Worm (Caenorhabditis elegans): ENCODE measurements around the gene nhr-84.

nhr-84 gene

DNA sequence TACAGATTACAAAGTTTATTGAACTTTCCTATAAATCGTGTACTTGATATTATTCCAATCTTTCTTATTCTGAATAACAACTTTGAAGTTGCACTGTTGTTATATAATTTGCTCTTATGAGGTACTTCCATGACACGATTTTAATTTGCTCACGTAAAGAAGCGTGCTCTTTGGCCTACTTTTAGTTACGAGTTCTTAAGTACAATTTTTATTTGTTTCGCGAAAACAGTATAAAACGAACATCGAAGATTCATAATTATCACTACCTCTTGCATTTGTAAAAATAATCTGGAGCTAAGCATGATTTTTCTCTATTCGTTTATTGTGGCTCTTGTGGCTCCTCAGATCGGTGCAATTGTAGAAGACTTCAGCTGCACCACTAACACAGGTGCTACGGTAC, 34.3 kb upstream of the nhr-84 start, which contains the start of gene F35E8.7:
Gene F35E8.7 (plus strand): TSS at position 301 of the 400 bp plus-strand sequence.
- no peak for TF ChIP-seq lin-39 (tag; optimal IDR thresholded peaks at IDR 0.05)
- no peak for TF ChIP-seq hlh-4 (tag; optimal IDR thresholded peaks at IDR 0.05)
- no peak for TF ChIP-seq nhr-90 (tag; optimal IDR thresholded peaks at IDR 0.05; ENCODE audit: poor library complexity)
- no peak for TF ChIP-seq unc-30 (tag; optimal IDR thresholded peaks at IDR 0.05)
- no peak for TF ChIP-seq nhr-84 (tag; optimal IDR thresholded peaks at IDR 0.05)
- TF ChIP-seq ceh-90 (tag; optimal IDR thresholded peaks at IDR 0.05): no peak
- no peak for TF ChIP-seq mdl-1 (tag; optimal IDR thresholded peaks at IDR 0.05)
- TF ChIP-seq grh-1 (GFP tag; IDR thresholded peaks at IDR 0.05): no peak
- no peak for TF ChIP-seq ceh-82 (tag; optimal IDR thresholded peaks at IDR 0.05)

DNA sequence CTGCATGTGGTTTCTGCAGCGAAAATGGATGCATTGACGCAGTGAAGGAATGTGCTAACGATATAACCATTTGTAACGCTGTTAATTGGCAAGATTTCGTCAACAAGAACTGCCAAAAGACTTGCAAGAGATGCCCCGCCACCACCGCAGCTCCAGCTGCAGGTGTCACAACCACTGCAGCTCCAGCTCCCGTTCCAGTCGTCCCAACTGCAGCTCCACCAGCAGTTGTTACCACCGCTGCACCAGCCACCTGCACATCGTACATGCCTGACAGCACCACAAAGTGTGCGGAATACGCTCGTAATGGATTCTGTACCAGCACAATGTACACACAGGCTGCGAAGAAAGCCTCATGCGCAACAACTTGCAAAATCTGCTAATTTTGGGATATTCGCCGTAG, 33.3 kb upstream of the nhr-84 start:
- no peak for TF ChIP-seq lin-14 (GFP tag; optimal IDR thresholded peaks at IDR 0.05)
- no peak for TF ChIP-seq grh-1 (GFP tag; IDR thresholded peaks at IDR 0.05)
- no peak for TF ChIP-seq Y116A8C.19 (tag; optimal IDR thresholded peaks at IDR 0.05; ENCODE audit: borderline replicate concordance)
- TF ChIP-seq efl-1 (optimal IDR thresholded peaks at IDR 0.05): no peak
- no peak for TF ChIP-seq efl-1 (GFP tag; optimal IDR thresholded peaks at IDR 0.05 in 1 of 2)
- TF ChIP-seq lsy-2 (tag; optimal IDR thresholded peaks at IDR 0.05): no peak
- TF ChIP-seq swsn-7 (tag; optimal IDR thresholded peaks at IDR 0.05): no peak
- no peak for TF ChIP-seq dsc-1 (tag; optimal IDR thresholded peaks at IDR 0.05)
- TF ChIP-seq jun-1 (tag; optimal IDR thresholded peaks at IDR 0.05): no peak
- TF ChIP-seq tlp-1 (tag; optimal IDR thresholded peaks at IDR 0.05): no peak

DNA sequence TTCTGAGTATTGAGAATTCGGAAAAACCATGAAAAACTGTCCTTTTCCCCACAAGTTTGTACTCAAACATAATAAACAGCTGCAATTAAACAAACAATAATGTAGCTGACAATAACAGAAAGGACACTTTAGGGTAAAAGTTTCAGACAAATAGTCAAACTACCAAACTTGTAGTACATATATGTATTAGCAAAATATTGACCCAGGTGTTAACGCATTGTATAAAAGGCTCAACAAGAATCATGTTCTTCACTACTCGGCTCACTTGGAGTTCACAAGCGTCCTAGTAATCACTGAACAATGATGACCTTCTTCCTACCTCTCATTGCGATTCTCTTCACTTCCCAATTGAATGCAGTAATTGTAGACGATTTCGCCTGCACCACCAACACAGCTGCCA, 32.4 kb upstream of the nhr-84 start, which contains the start of gene F35E8.6:
Gene F35E8.6 (plus strand): TSS at position 301 of the 400 bp plus-strand sequence.
- TF ChIP-seq lin-39 (tag; optimal IDR thresholded peaks at IDR 0.05) (no peak), lin-13 (GFP tag; optimal IDR thresholded peaks at IDR 0.05) (no peak), Y116A8C.19 (tag; optimal IDR thresholded peaks at IDR 0.05; ENCODE audit: borderline replicate concordance) (no peak), efl-1 (optimal IDR thresholded peaks at IDR 0.05) (no peak), efl-1 (GFP tag; optimal IDR thresholded peaks at IDR 0.05 in 1 of 2) (no peak), lsy-2 (tag; optimal IDR thresholded peaks at IDR 0.05) (no peak), pag-3 (tag; optimal IDR thresholded peaks at IDR 0.05; ENCODE audit: borderline replicate concordance, insufficient read depth) (no peak), hpl-2 (GFP tag; optimal IDR thresholded peaks at IDR 0.05) (no peak), aha-1 (tag; optimal IDR thresholded peaks at IDR 0.05) (no peak)

DNA sequence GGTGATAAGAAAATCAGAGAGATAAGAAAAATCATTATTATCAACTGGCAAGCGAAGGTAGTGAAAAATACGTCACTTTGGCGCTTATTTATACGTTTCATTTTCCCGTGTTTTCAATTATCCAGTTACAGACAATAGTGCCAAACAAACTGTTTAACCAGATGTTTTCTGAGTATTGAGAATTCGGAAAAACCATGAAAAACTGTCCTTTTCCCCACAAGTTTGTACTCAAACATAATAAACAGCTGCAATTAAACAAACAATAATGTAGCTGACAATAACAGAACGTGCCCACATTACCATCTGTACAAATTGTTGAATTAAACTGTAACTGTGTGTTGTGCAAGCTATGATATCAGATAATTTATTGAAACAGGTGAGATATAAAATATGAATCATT, 26.1 kb upstream of the nhr-84 start, which contains the start of the genes F35E8.1 and F35E8.2:
Gene F35E8.1 (minus strand): TSS at position 101 of the 400 bp plus-strand sequence.
Gene F35E8.2 (plus strand): TSS at position 132 of the 400 bp plus-strand sequence.
- TF ChIP-seq elt-2 (tag; optimal IDR thresholded peaks at IDR 0.05): peak; percentile 4

DNA sequence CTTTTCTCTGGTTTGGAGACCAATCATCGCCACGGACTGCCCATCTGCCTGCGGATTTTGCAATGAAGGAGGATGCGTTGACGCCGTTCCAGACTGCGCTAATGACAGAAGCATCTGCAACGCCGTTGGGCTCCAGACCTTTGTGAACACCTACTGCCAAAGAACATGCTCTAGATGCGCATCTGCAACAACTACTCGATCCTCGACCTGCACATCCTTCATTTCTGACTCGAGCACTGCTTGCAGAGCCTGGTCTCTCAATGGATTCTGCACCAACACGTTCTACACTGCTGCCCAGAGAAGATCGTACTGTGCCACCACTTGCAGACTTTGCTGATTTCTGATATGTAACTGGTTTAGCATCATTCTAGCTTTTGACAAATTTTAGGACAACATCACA, 21.2 kb upstream of the nhr-84 start:
- TF ChIP-seq pqm-1 (tag; optimal IDR thresholded peaks at IDR 0.05) (no peak), dpl-1 (GFP tag; optimal IDR thresholded peaks at IDR 0.05) (no peak), efl-1 (optimal IDR thresholded peaks at IDR 0.05) (no peak), efl-1 (GFP tag; optimal IDR thresholded peaks at IDR 0.05 in 1 of 2) (peak in 1 of 2 experiments; percentile 90), unc-98 (GFP tag; IDR thresholded peaks at IDR 0.05) (no peak), ztf-11 (tag; optimal IDR thresholded peaks at IDR 0.05) (no peak)

DNA sequence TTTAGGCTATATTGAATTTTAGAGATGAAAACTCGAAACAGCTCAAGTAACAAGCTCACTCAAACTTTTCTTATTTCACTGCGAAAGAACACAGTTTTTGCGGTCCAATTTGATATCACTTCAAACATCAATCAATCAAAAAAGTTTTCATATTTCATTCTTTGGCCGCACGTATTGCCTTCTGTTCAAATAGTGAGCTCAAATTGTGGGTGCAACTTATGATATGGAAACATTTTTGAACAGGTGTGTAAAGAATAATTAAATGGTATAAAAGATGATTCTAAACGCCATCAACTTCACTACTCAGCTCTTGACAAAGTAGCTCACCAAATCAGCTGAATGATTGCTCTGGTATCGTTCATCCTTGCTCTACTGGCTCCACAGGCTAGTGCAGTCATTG, 20.3 kb upstream of the nhr-84 start, which contains the start of gene T06C12.14:
Gene T06C12.14 (plus strand): TSS at position 301 of the 400 bp plus-strand sequence.
- TF ChIP-seq C04F5.9 (tag; optimal IDR thresholded peaks at IDR 0.05) (no peak), tlp-1 (tag; optimal IDR thresholded peaks at IDR 0.05) (no peak), sup-37 (GFP tag; optimal IDR thresholded peaks at IDR 0.05) (no peak), ceh-90 (tag; optimal IDR thresholded peaks at IDR 0.05) (no peak), pag-3 (tag; optimal IDR thresholded peaks at IDR 0.05; ENCODE audit: borderline replicate concordance, insufficient read depth) (no peak), lin-14 (GFP tag; optimal IDR thresholded peaks at IDR 0.05) (no peak), sptf-1 (tag; optimal IDR thresholded peaks at IDR 0.05) (no peak), lsy-2 (tag; optimal IDR thresholded peaks at IDR 0.05) (no peak), unc-30 (tag; optimal IDR thresholded peaks at IDR 0.05) (no peak), ztf-4 (tag; optimal IDR thresholded peaks at IDR 0.05) (no peak), nhr-76 (tag; optimal IDR thresholded peaks at IDR 0.05) (no peak), zag-1 (tag; optimal IDR thresholded peaks at IDR 0.05) (no peak), snpc-4 (tag; optimal IDR thresholded peaks at IDR 0.05) (no peak), nhr-90 (tag; optimal IDR thresholded peaks at IDR 0.05; ENCODE audit: poor library complexity) (no peak), fos-1 (tag; optimal IDR thresholded peaks at IDR 0.05) (no peak), dpl-1 (GFP tag; optimal IDR thresholded peaks at IDR 0.05) (no peak), pqm-1 (tag; optimal IDR thresholded peaks at IDR 0.05) (no peak)

Measured in whole organism, L1 larva.